Fruit fly (Drosophila melanogaster): ENCODE data around the gene rux.

rux gene

DNA sequence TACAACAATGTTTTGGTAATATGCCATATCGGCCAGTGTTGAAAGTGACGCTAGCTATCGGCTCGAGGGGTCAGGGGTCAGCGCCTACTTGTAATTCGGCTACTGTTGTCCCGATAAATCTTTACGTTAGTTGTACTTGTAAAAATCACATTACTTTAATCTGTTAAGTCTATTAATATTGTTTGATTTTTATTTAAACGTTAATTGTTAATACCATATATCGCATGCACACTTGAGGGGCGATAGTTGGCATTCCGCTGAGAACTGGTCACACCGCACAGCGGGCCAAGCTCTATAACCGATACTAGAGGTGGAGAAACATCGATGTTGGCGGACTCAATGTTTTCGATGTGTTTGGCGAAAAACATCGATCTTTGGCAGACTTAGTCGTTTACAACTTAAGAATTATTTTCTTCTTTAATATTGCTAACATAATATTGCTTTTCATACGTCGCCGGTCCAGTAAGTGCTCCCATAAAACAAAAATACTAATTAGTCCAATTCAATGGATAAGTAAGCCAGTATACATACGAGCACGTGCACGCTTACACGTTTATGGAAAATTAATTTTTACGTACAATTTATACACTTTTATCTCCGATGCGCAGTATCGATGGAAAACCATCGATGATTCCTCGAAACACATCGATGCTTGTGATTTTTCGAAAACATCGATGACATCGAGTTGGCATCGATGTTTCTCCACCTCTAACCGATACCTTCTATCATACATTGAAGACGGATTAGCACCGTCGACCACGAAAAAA is at the start of gene rux, which contains the start of gene MCTS1:
rux (minus strand) TSS at position 621 of the 767 bp plus-strand sequence.
MCTS1 (plus strand) TSS at position 713 of the 767 bp plus-strand sequence.
- TF ChIP-seq pan (optimal IDR thresholded peaks at IDR 0.05) (no peak), usp (GFP tag; optimal IDR thresholded peaks at IDR 0.05) (no peak), psq (optimal IDR thresholded peaks at IDR 0.05) (no peak), CG8478 (optimal IDR thresholded peaks at IDR 0.05) (no peak), Dll (optimal IDR thresholded peaks at IDR 0.05) (no peak), EcR (GFP tag; optimal IDR thresholded peaks at IDR 0.05) (no peak)

DNA sequence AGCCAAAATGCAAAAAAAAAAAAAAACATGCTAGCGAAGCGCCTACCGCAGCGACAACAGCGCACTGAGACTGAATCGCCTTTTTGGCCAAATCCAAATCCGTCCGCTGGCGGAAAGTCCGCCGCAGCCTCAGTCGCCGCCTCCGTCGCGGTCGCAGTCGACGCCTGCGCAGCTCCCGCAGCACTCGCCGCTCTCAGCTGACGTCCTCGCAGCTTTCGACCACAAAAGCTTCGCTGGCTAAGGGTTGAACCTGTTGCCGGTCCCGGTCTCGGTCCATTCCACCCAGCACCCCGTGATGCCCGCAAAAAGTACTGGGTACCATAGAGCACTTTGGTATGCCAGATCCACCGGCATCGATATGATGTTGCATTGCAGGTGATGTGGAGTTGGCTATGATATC is 43.7 kb upstream of the rux start, which contains the start of gene CG4660:
CG4660 (minus strand) TSS at position 77 of the 400 bp plus-strand sequence.
- TF ChIP-seq pan (optimal IDR thresholded peaks at IDR 0.05): no peak
- TF ChIP-seq EcR (GFP tag; optimal IDR thresholded peaks at IDR 0.05): no peak
- no peak for TF ChIP-seq psq (optimal IDR thresholded peaks at IDR 0.05)
- no peak for TF ChIP-seq Dll (optimal IDR thresholded peaks at IDR 0.05)
- no peak for TF ChIP-seq CG8478 (optimal IDR thresholded peaks at IDR 0.05)
- no peak for TF ChIP-seq usp (GFP tag; optimal IDR thresholded peaks at IDR 0.05)

DNA sequence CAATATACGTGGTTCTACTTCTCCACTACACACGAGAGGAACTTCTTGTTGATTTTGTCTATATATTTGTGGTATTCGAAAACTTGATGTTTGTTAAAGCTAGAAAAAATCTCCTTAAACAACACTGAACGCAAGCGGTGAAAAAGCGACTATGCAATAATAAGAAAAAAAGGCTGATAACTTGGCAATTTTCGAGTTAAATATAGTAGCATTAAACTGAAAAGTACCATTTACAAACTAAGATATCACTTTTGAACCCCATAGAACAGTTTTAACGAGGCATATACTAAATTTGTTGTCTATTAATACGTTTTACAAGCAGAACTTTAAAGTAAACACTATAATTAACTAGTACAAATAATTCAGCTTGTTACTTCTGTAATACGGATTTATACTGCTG is 40.1 kb upstream of the rux start, which contains the start of gene CG4666:
CG4666 (minus strand) TSS at position 101 of the 400 bp plus-strand sequence.
- TF ChIP-seq psq (optimal IDR thresholded peaks at IDR 0.05): no peak
- TF ChIP-seq pan (optimal IDR thresholded peaks at IDR 0.05): no peak
- TF ChIP-seq usp (GFP tag; optimal IDR thresholded peaks at IDR 0.05): no peak
- no peak for TF ChIP-seq CG8478 (optimal IDR thresholded peaks at IDR 0.05)
- TF ChIP-seq Dll (optimal IDR thresholded peaks at IDR 0.05): no peak
- TF ChIP-seq EcR (GFP tag; optimal IDR thresholded peaks at IDR 0.05): no peak

DNA sequence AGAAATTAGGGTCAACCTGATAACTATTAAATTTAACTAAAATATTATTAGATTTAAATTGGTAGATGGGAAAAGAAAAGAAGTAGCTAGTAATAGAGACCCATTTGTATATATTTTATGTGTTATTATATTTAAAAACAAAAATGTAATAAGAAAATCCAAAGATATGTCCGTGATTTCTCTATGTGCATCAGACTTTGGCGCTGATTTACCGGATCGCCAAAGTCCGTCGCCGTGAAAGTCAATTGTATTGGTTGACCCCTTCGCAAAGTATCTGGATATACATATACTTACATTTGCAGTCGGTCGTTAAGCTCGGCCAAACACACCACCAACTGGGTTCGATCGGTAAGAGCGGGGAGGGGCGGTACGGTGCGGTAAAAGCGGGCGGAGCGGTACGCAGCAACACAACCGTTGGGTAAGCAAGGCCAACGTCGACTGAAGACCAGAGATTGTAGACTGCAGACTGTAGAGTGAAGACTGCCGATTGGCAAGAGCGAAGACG is 39.5 kb upstream of the rux start:
- TF ChIP-seq psq (optimal IDR thresholded peaks at IDR 0.05): no peak
- no peak for TF ChIP-seq EcR (GFP tag; optimal IDR thresholded peaks at IDR 0.05)
- no peak for TF ChIP-seq pan (optimal IDR thresholded peaks at IDR 0.05)
- no peak for TF ChIP-seq CG8478 (optimal IDR thresholded peaks at IDR 0.05)
- no peak for TF ChIP-seq Dll (optimal IDR thresholded peaks at IDR 0.05)
- TF ChIP-seq usp (GFP tag; optimal IDR thresholded peaks at IDR 0.05): no peak

DNA sequence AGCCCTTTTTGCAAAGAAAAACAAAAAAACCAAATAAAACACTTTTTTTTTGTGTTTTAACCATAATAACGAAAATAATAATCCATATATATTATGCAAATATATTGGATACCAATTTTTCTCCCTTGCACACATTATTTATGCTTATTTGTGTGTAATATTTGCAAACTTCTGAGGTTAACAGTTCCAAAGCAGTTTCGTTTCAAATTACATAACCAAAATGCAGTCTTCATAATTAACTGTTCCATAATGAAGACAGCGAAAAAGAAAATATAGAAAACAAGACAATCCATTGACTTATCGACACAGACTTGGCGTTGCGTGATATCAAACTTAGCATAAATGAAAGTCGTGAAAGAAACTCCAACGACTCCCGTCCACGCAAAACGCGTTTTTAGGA is 38.0 kb upstream of the rux start:
- TF ChIP-seq Dll (optimal IDR thresholded peaks at IDR 0.05): no peak
- no peak for TF ChIP-seq CG8478 (optimal IDR thresholded peaks at IDR 0.05)
- TF ChIP-seq EcR (GFP tag; optimal IDR thresholded peaks at IDR 0.05): no peak
- TF ChIP-seq pan (optimal IDR thresholded peaks at IDR 0.05): no peak
- TF ChIP-seq usp (GFP tag; optimal IDR thresholded peaks at IDR 0.05): no peak
- no peak for TF ChIP-seq psq (optimal IDR thresholded peaks at IDR 0.05)

DNA sequence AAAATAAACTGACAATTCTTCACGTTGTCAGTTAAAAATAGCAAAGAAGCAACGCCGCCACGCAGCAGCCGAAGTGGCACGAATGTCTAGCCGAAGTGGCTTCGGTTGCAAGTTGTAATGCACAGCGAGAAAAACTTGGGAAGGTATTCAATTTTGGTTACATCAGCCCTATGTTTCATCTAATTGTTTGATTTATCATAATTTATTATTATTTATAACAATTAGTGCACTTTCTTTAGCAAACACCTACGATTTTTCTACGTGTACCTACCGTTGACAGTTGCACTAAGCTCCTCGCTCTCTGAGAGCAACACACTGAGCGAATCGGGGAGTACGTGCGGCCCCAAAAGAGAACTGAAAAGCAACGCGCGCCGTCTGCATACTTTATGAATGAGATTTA is 37.2 kb upstream of the rux start, which contains the start of gene Tsp5D:
Tsp5D (minus strand) TSS at position 13 of the 400 bp plus-strand sequence.
- no peak for TF ChIP-seq EcR (GFP tag; optimal IDR thresholded peaks at IDR 0.05)
- no peak for TF ChIP-seq psq (optimal IDR thresholded peaks at IDR 0.05)
- TF ChIP-seq usp (GFP tag; optimal IDR thresholded peaks at IDR 0.05): no peak
- no peak for TF ChIP-seq pan (optimal IDR thresholded peaks at IDR 0.05)
- TF ChIP-seq CG8478 (optimal IDR thresholded peaks at IDR 0.05): no peak
- no peak for TF ChIP-seq Dll (optimal IDR thresholded peaks at IDR 0.05)

DNA sequence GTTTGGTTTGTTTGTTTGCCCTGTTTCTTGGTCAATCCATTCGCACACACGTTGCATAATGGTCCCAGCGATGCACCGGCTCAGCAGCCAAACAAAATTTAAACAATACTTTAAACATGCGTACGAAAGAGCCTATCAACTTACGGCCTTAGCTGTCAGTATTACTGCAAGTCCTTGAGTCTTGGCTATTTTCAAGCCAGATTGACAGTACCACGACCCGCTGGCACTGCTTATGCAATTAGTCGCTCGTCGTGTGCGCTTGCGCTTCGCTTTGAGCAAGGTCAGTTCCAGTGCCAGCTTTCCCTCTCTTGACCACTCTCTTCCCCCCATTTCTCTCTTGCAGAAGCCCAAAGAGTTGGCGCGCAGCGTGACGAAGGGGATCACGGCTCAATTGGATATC is 31.1 kb upstream of the rux start:
- no peak for TF ChIP-seq psq (optimal IDR thresholded peaks at IDR 0.05)
- TF ChIP-seq CG8478 (optimal IDR thresholded peaks at IDR 0.05): no peak
- no peak for TF ChIP-seq EcR (GFP tag; optimal IDR thresholded peaks at IDR 0.05)
- no peak for TF ChIP-seq Dll (optimal IDR thresholded peaks at IDR 0.05)
- TF ChIP-seq pan (optimal IDR thresholded peaks at IDR 0.05): no peak
- TF ChIP-seq usp (GFP tag; optimal IDR thresholded peaks at IDR 0.05): no peak

DNA sequence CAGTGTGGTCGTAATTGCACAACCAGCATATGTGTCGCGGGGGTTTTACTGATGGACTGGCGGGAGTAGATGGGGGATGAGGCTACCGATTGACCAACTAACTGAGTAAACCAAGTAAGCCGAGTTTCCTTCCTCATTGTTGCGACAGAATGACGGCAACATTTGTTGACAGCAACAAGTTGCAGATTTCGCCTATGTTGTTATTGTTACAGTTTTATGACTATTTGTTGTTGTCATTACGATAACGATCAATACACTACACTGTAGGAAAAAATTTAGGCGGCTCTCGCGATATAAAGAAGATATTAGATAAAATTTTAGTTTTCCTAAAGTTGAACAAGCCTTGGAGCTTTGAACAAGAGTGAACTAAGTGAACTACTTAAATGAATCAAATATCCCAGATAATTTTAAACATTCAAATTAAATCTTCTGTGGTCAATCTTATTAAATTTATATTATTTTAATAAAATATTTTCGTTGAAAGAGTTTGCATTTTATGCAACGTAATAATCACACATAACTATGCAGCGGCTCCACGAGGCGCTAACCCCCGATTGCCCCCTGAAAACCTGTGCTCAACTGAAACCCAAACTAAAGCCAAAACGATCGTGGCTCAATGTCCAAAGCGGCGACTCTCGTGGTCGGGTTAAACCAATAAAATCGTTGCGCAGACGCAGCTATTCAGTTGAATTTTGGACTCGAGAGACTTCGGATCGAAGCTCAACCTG is 29.8 kb upstream of the rux start, which contains the start of gene CG5928:
CG5928 (plus strand) TSS at position 678 of the 728 bp plus-strand sequence.
- TF ChIP-seq pan (optimal IDR thresholded peaks at IDR 0.05) (no peak), CG8478 (optimal IDR thresholded peaks at IDR 0.05) (no peak), EcR (GFP tag; optimal IDR thresholded peaks at IDR 0.05) (no peak), psq (optimal IDR thresholded peaks at IDR 0.05) (no peak), usp (GFP tag; optimal IDR thresholded peaks at IDR 0.05) (no peak), Dll (optimal IDR thresholded peaks at IDR 0.05) (no peak)

DNA sequence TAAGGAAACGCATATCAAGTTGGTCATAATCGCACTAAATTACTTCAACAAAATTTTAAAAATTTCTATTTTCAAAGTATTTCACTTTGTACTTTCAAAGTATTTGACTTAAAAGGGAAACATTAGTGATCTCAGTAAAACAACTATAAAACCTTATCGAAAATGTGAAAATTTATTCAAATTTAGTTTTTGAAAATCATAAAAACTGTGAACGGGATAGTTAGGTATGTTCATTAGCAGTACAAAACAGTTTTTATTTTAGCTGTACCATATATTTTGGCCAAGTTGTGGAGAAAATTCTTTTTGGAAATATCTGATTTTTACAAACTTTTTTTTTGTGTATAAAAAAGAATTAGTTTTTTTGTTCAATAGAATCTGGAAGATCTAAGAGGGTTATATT is 28.7 kb upstream of the rux start, which contains the start of gene CG43115:
CG43115 (minus strand) TSS at position 101 of the 400 bp plus-strand sequence.
- no peak for TF ChIP-seq psq (optimal IDR thresholded peaks at IDR 0.05)
- TF ChIP-seq CG8478 (optimal IDR thresholded peaks at IDR 0.05): no peak
- TF ChIP-seq pan (optimal IDR thresholded peaks at IDR 0.05): no peak
- TF ChIP-seq usp (GFP tag; optimal IDR thresholded peaks at IDR 0.05): no peak
- no peak for TF ChIP-seq Dll (optimal IDR thresholded peaks at IDR 0.05)
- no peak for TF ChIP-seq EcR (GFP tag; optimal IDR thresholded peaks at IDR 0.05)

DNA sequence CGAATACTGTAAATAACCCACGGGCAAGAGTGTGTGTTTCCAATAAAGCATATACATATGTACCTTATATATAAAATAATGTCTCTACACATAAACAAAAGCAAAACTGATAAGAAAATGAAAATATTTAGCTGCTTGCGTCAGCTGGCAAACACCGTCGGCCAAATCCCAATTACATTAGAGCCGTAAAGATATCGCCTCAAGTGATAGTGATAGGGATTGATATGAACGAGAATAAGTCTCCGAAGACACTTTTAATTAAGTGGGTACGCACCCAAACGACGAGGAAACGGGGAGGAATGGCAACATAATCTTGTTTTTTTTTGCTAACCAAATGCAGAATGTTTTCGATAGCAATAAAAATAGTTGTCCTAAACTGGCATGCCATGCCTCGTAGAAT is 26.9 kb upstream of the rux start:
- no peak for TF ChIP-seq usp (GFP tag; optimal IDR thresholded peaks at IDR 0.05)
- no peak for TF ChIP-seq psq (optimal IDR thresholded peaks at IDR 0.05)
- no peak for TF ChIP-seq EcR (GFP tag; optimal IDR thresholded peaks at IDR 0.05)
- TF ChIP-seq pan (optimal IDR thresholded peaks at IDR 0.05): no peak
- TF ChIP-seq Dll (optimal IDR thresholded peaks at IDR 0.05): no peak
- TF ChIP-seq CG8478 (optimal IDR thresholded peaks at IDR 0.05): no peak

DNA sequence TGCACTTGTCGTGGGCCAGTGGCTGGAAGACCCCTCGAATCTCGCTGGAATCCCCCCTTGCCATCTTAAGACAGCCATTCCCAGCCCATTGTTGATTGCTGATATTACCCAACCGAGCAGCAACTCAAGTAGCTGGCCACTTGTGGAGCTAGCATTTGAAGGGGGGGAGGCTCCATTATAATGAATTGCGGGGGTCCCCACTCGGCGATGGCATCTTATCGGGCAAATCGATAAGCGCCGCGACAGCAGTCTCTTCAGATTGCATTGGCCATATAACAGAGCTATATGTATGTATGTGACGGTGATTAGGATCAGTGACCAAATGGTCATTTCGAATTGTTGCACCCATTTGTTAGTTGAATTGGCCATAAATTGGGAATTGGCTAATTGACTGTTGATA is 24.6 kb upstream of the rux start:
- no peak for TF ChIP-seq Dll (optimal IDR thresholded peaks at IDR 0.05)
- TF ChIP-seq EcR (GFP tag; optimal IDR thresholded peaks at IDR 0.05): no peak
- TF ChIP-seq psq (optimal IDR thresholded peaks at IDR 0.05): no peak
- TF ChIP-seq pan (optimal IDR thresholded peaks at IDR 0.05): no peak
- no peak for TF ChIP-seq usp (GFP tag; optimal IDR thresholded peaks at IDR 0.05)
- TF ChIP-seq CG8478 (optimal IDR thresholded peaks at IDR 0.05): no peak

Data from whole organism.